Worm (Caenorhabditis elegans) whole organism, L4 larva: ENCODE measurements around the gene T16G12.8.
A peak's percentile ranks its signal among the peaks of the same experiment; 100 is the strongest.

Experiments
- R02D3.7 ChIP-seq: fragments of 150-350 bp; sonication (generic microtip); optimal IDR thresholded peaks from 3 replicates; lab custom pipeline; 2014; ENCODE audit warnings: missing biosample characterization, missing genetic modification characterization
- T20F7.1 ChIP-seq: fragments of 200-800 bp; sonication (Bioruptor generic); optimal IDR thresholded peaks from 2 replicates; lab custom pipeline; 2018; ENCODE audit warnings: mild to moderate bottlenecking, missing genetic modification characterization, missing compliant biosample characterization
- Y105C5A.15 ChIP-seq: fragments of 200-800 bp; sonication (Bioruptor generic); IDR thresholded peaks from 2 replicates; pipeline ENCODE4 v1.3.6; 2022; ENCODE audit warnings: missing genetic modification characterization, missing compliant biosample characterization
- Y75B8A.6 ChIP-seq: fragments of 200-800 bp; sonication (Bioruptor generic); IDR thresholded peaks from 2 replicates; pipeline ENCODE4 v1.3.6; 2022; ENCODE audit warnings: missing genetic modification reagents, missing genetic modification characterization, missing compliant biosample characterization
- ZK337.2 ChIP-seq: fragments of 200-800 bp; sonication (Bioruptor generic); IDR thresholded peaks from 2 replicates; pipeline ENCODE4 v1.3.6; 2022; ENCODE audit warnings: missing genetic modification reagents, missing genetic modification characterization, missing compliant biosample characterization
- aly-2 ChIP-seq: sonication (generic microtip); optimal IDR thresholded peaks from 2 replicates; lab custom pipeline; 2018; ENCODE audit warnings: missing biosample characterization, missing genetic modification characterization
- arid-1 ChIP-seq: fragments of 200-800 bp; sonication (Bioruptor generic); conservative IDR thresholded peaks from 2 replicates; pipeline ENCODE4 v1.3.6; 2022; ENCODE audit warnings: missing genetic modification reagents, missing genetic modification characterization, missing compliant biosample characterization
- attf-4 ChIP-seq: sonication (generic microtip); optimal IDR thresholded peaks from 3 replicates; lab custom pipeline; 2017; ENCODE audit warnings: missing biosample characterization, missing genetic modification characterization
- ceh-20 ChIP-seq: fragments of 200-800 bp; sonication (Bioruptor generic); IDR thresholded peaks from 2 replicates; pipeline ENCODE4 v1.3.6; 2022; ENCODE audit warnings: missing genetic modification reagents, missing genetic modification characterization, missing compliant biosample characterization
- ceh-44 ChIP-seq: fragments of 200-800 bp; sonication (Bioruptor generic); IDR thresholded peaks from 2 replicates; pipeline ENCODE4 v1.3.6; 2022; ENCODE audit warnings: missing genetic modification reagents, missing genetic modification characterization, missing compliant biosample characterization
- ceh-62 ChIP-seq: sonication (generic microtip); optimal IDR thresholded peaks from 2 replicates; lab custom pipeline; 2017; ENCODE audit warnings: missing biosample characterization, missing genetic modification characterization
- ces-1 ChIP-seq: fragments of 150-350 bp; sonication (generic microtip); optimal IDR thresholded peaks from 4 replicates; lab custom pipeline; 2014; ENCODE audit warnings: missing biosample characterization, missing genetic modification reagents, missing genetic modification characterization
- dmd-8 ChIP-seq: fragments of 200-800 bp; sonication (Bioruptor generic); IDR thresholded peaks from 2 replicates; pipeline ENCODE4 v1.3.6; 2022; ENCODE audit warnings: missing genetic modification characterization, missing compliant biosample characterization
- dmd-9 ChIP-seq: fragments of 200-800 bp; sonication (Bioruptor generic); IDR thresholded peaks from 2 replicates; pipeline ENCODE4 v1.3.6; 2022; ENCODE audit warnings: missing genetic modification reagents, missing genetic modification characterization, missing compliant biosample characterization
- dpl-1 ChIP-seq: fragments of 150-350 bp; optimal IDR thresholded peaks from 2 replicates; lab custom pipeline; 2014; ENCODE audit warnings: missing biosample characterization, missing genetic modification reagents, missing genetic modification characterization
- duxl-1 ChIP-seq: sonication (generic microtip); optimal IDR thresholded peaks from 2 replicates; lab custom pipeline; 2016; ENCODE audit warnings: mild to moderate bottlenecking, missing genetic modification characterization, moderate library complexity, missing compliant biosample characterization; ENCODE audit not compliant: poor library complexity
- egl-43 ChIP-seq: fragments of 200-800 bp; sonication (Bioruptor generic); IDR thresholded peaks from 2 replicates; pipeline ENCODE4 v1.3.6; 2022; ENCODE audit warnings: missing genetic modification reagents, missing genetic modification characterization, missing compliant biosample characterization
- hmg-1.1 ChIP-seq: fragments of 200-800 bp; sonication (Bioruptor generic); IDR thresholded peaks from 2 replicates; pipeline ENCODE4 v1.3.6; 2022; ENCODE audit warnings: missing genetic modification reagents, missing genetic modification characterization, missing compliant biosample characterization
- jun-1 ChIP-seq: fragments of 150-350 bp; optimal IDR thresholded peaks from 2 replicates; lab custom pipeline; 2014; ENCODE audit warnings: missing biosample characterization, missing genetic modification reagents, missing genetic modification characterization
- lim-7 ChIP-seq: fragments of 200-800 bp; sonication (Bioruptor generic); IDR thresholded peaks from 2 replicates; pipeline ENCODE4 v1.3.6; 2022; ENCODE audit warnings: missing genetic modification characterization, missing compliant biosample characterization
- lin-1 ChIP-seq: fragments of 200-800 bp; sonication (Bioruptor generic); IDR thresholded peaks from 2 replicates; pipeline ENCODE4 v1.3.6; 2022; ENCODE audit warnings: missing genetic modification reagents, missing genetic modification characterization, missing compliant biosample characterization
- lin-38 ChIP-seq: fragments of 200-800 bp; sonication (Bioruptor generic); IDR thresholded peaks from 2 replicates; pipeline ENCODE4 v1.3.6; 2022; ENCODE audit warnings: missing genetic modification reagents, missing genetic modification characterization, missing compliant biosample characterization
- madf-5 ChIP-seq, 2 experiments: fragments of 200-800 bp; sonication (Bioruptor generic); IDR thresholded peaks; 2 replicates each; pipeline ENCODE4 v1.3.6; 2022; ENCODE audit warnings: missing compliant biosample characterization in 2 of 2, missing genetic modification characterization in 2 of 2
- mes-2 ChIP-seq: sonication (generic microtip); optimal IDR thresholded peaks from 2 replicates; lab custom pipeline; 2016; ENCODE audit warnings: missing genotype, mild to moderate bottlenecking, missing genetic modification characterization, missing compliant biosample characterization; ENCODE audit not compliant: poor library complexity, severe bottlenecking
- nhr-28 ChIP-seq: fragments of 150-350 bp; optimal IDR thresholded peaks from 2 replicates; lab custom pipeline; 2014; ENCODE audit warnings: missing biosample characterization, missing genetic modification characterization
- nhr-6 ChIP-seq: fragments of 150-350 bp; optimal IDR thresholded peaks from 2 replicates; lab custom pipeline; 2014; ENCODE audit warnings: missing biosample characterization, missing genetic modification characterization
- nhr-77 ChIP-seq: fragments of 150-350 bp; optimal IDR thresholded peaks from 2 replicates; lab custom pipeline; 2014; ENCODE audit warnings: missing biosample characterization, missing genetic modification characterization
- rbr-2 ChIP-seq: sonication (generic microtip); optimal IDR thresholded peaks from 2 replicates; lab custom pipeline; 2016; ENCODE audit warnings: missing genotype, missing genetic modification characterization, missing compliant biosample characterization
- snpc-4 ChIP-seq: fragments of 150-350 bp; optimal IDR thresholded peaks from 2 replicates; lab custom pipeline; 2014; ENCODE audit warnings: missing biosample characterization, missing genetic modification characterization
- tra-1 ChIP-seq: fragments of 200-800 bp; sonication (Bioruptor generic); IDR thresholded peaks from 2 replicates; pipeline ENCODE4 v1.3.6; 2022; ENCODE audit warnings: missing genetic modification reagents, missing genetic modification characterization, missing compliant biosample characterization
- unc-130 ChIP-seq: sonication (generic microtip); optimal IDR thresholded peaks from 2 replicates; lab custom pipeline; 2016; ENCODE audit warnings: missing genetic modification reagents, missing genetic modification characterization, missing compliant biosample characterization
- unc-62 ChIP-seq, 3 experiments: fragments of 150-350 bp in 1 of 3; sonication (generic microtip); optimal IDR thresholded peaks in 2 of 3; peaks in 1 of 3; 1 replicate in 1 of 3; 2 replicates in 2 of 3; lab custom pipeline; 2014 to 2017; ENCODE audit warnings: missing biosample characterization in 3 of 3, missing genetic modification characterization in 3 of 3, missing genetic modification reagents in 3 of 3, missing genotype in 1 of 3
- zip-11 ChIP-seq: fragments of 200-800 bp; sonication (Bioruptor generic); IDR thresholded peaks from 2 replicates; pipeline ENCODE4 v1.3.6; 2022; ENCODE audit warnings: missing genetic modification characterization, missing compliant biosample characterization
- ztf-11 ChIP-seq: fragments of 150-350 bp; optimal IDR thresholded peaks from 2 replicates; lab custom pipeline; 2014; ENCODE audit warnings: missing biosample characterization, missing genetic modification characterization

The T16G12.8 gene

ce11 chrIII:10057518-10057917 is 1.6 kb upstream of the T16G12.8 start, which contains the start of gene T16G12.4:
T16G12.4 (plus strand) TSS chrIII:10057818.
- no peak for TF ChIP-seq zip-11
- peak in 1 of 2 experiments; percentile 11 for TF ChIP-seq unc-62 (GFP tag; optimal IDR thresholded peaks at IDR 0.05 in 1 of 2; lab: Kevin White, UChicago)
- no peak for TF ChIP-seq unc-62 (tag; optimal IDR thresholded peaks at IDR 0.05; lab: Kevin White, UChicago)
- TF ChIP-seq lim-7 (GFP tag; lab: Robert Waterston, UW), result no peak
- no peak for TF ChIP-seq dmd-8 (GFP tag; lab: Robert Waterston, UW)

- TF ChIP-seq snpc-4 (no peak), hmg-1.1 (GFP tag; lab: Robert Waterston, UW) (no peak), Y75B8A.6 (no peak), nhr-77 (no peak), nhr-28 (tag; lab: Kevin White, UChicago) (no peak)
Measured at ce11 chrIII:10060573-10060972, 1.5 kb downstream of the T16G12.8 start, which contains the start of gene T16G12.13. T16G12.13 (plus strand) TSS chrIII:10060865.

- TF ChIP-seq Y105C5A.15 (GFP tag; lab: Robert Waterston, UW) (no peak), unc-130 (GFP tag; lab: Kevin White, UChicago) (peak; percentile 74), nhr-77 (no peak), dpl-1 (GFP tag; lab: Kevin White, UChicago) (peak; percentile 68), ceh-44 (peak; percentile 24; the same call in 1 of the 2 replicates), jun-1 (tag; lab: Kevin White, UChicago) (no peak), mes-2 (peak; percentile 98), duxl-1 (tag; lab: Kevin White, UChicago) (no peak), zip-11 (no peak), dmd-9 (peak; percentile 45; the same call in 1 of the 2 replicates), lin-38 (GFP tag; lab: Robert Waterston, UW) (no peak), rbr-2 (tag; lab: Kevin White, UChicago) (peak; percentile 28), ceh-20 (GFP tag; lab: Robert Waterston, UW) (no peak), ZK337.2 (GFP tag; lab: Robert Waterston, UW) (peak; percentile 70), tra-1 (0 out of 2 replicates have a peak, but pooled peaks have one; percentile 5)
Measured at ce11 chrIII:10064140-10064539, 5.0 kb downstream of the T16G12.8 start, which contains the start of gene ekl-6. ekl-6 (plus strand) TSS chrIII:10064404.

ce11 chrIII:10069278-10069677 is 10.2 kb downstream of the T16G12.8 start, which contains the start of gene T16G12.6:
T16G12.6 (plus strand) TSS chrIII:10069578.
- no peak for TF ChIP-seq aly-2 (tag; lab: Kevin White, UChicago)
- no peak for TF ChIP-seq arid-1 (GFP tag; lab: Robert Waterston, UW)
- TF ChIP-seq egl-43, result no peak
- TF ChIP-seq madf-5 (GFP tag; IDR thresholded peaks at IDR 0.05; lab: Robert Waterston, UW), result no peak
- TF ChIP-seq attf-4, result no peak
- no peak for TF ChIP-seq rbr-2 (tag; lab: Kevin White, UChicago)
- TF ChIP-seq R02D3.7, result no peak
- TF ChIP-seq ces-1, result no peak
- TF ChIP-seq nhr-77, result no peak
- TF ChIP-seq ceh-62 (tag; lab: Kevin White, UChicago), result no peak
- TF ChIP-seq nhr-6 (tag; lab: Kevin White, UChicago), result no peak
- TF ChIP-seq T20F7.1 (GFP tag; lab: Kevin White, UChicago), result no peak
- no peak for TF ChIP-seq ztf-11
- TF ChIP-seq lin-1, result no peak

ce11 chrIII:10076042-10076441 is 16.9 kb downstream of the T16G12.8 start:
- TF ChIP-seq ces-1, result no peak
